Worm (Caenorhabditis elegans) whole organism, early embryonic: ENCODE measurements around the gene W02H5.8.

Experiments
- aly-1 ChIP-seq: sonication (generic microtip); optimal IDR thresholded peaks from 2 replicates; lab custom pipeline; 2016; ENCODE audit warnings: missing genetic modification characterization, missing compliant biosample characterization
- ama-1 ChIP-seq: fragments of 150-350 bp; optimal IDR thresholded peaks from 2 replicates; lab custom pipeline; 2014
- ets-7 ChIP-seq: sonication (generic microtip); optimal IDR thresholded peaks from 2 replicates; lab custom pipeline; 2016; ENCODE audit warnings: missing genotype, missing genetic modification characterization, missing compliant biosample characterization
- tra-4 ChIP-seq: sonication (generic microtip); optimal IDR thresholded peaks from 2 replicates; lab custom pipeline; 2017; ENCODE audit warnings: missing genetic modification characterization, missing compliant biosample characterization

ce11 chrV:2652557-2653133, at the start of gene W02H5.8, which contains the start of gene angl-1:
- TF ChIP-seq ama-1 (lab: Kevin White, UChicago) (no peak), ets-7 (tag; lab: Kevin White, UChicago) (no peak), aly-1 (tag; lab: Kevin White, UChicago) (no peak), tra-4 (tag; lab: Kevin White, UChicago) (no peak)
